Worm (Caenorhabditis elegans) whole organism, L1 larva: Measurements from ENCODE around the gene nspc-5.

ENCODE experiments used
- blmp-1 ChIP-seq: fragments of 150-350 bp; optimal IDR thresholded peaks from 2 replicates; lab custom pipeline; 2014; ENCODE audit warnings: missing biosample characterization, missing genetic modification characterization
- dpl-1 ChIP-seq, 3 experiments: fragments of 150-350 bp in 2 of 3; sonication (generic microtip) in 1 of 3; optimal IDR thresholded peaks; 2 replicates each; lab custom pipeline; 2014 to 2017; ENCODE audit warnings: missing biosample characterization in 3 of 3, missing genetic modification characterization in 3 of 3, missing genetic modification reagents in 3 of 3
- elt-3 ChIP-seq, 6 experiments: fragments of 150-350 bp in 1 of 6; sonication (generic microtip); optimal IDR thresholded peaks; 2 replicates each; lab custom pipeline; 2017 to 2018; ENCODE audit warnings: missing biosample characterization in 6 of 6, missing genetic modification characterization in 6 of 6, inconsistent platforms in 1 of 6
- ets-5 ChIP-seq: fragments of 200-800 bp; sonication (Bioruptor generic); IDR thresholded peaks from 2 replicates; pipeline ENCODE4 v1.3.6; 2022; ENCODE audit warnings: missing genetic modification characterization, missing compliant biosample characterization
- fkh-8 ChIP-seq: sonication (generic microtip); optimal IDR thresholded peaks from 2 replicates; lab custom pipeline; 2016; ENCODE audit warnings: mild to moderate bottlenecking, missing genetic modification characterization, missing compliant biosample characterization
- fos-1 ChIP-seq: fragments of 150-350 bp; optimal IDR thresholded peaks from 2 replicates; lab custom pipeline; 2014; ENCODE audit warnings: missing biosample characterization, missing genetic modification characterization
- lin-39 ChIP-seq: fragments of 150-350 bp; optimal IDR thresholded peaks from 2 replicates; lab custom pipeline; 2014; ENCODE audit warnings: missing biosample characterization, missing genetic modification reagents, missing genetic modification characterization
- mdl-1 ChIP-seq, 2 experiments: fragments of 150-350 bp; optimal IDR thresholded peaks; 2 replicates each; lab custom pipeline; 2014 to 2017; ENCODE audit warnings: missing biosample characterization in 2 of 2, missing genetic modification characterization in 2 of 2, inconsistent platforms in 1 of 2
- nhr-12 ChIP-seq: sonication (generic microtip); optimal IDR thresholded peaks from 2 replicates; lab custom pipeline; 2017; ENCODE audit warnings: missing biosample characterization, missing genetic modification characterization
- nhr-19 ChIP-seq: fragments of 200-800 bp; sonication (Bioruptor generic); conservative IDR thresholded peaks from 2 replicates; pipeline ENCODE4 v1.3.6; 2022; ENCODE audit warnings: missing genetic modification characterization, missing compliant biosample characterization
- skn-1 ChIP-seq: fragments of 150-350 bp; optimal IDR thresholded peaks from 2 replicates; lab custom pipeline; 2014; ENCODE audit warnings: missing biosample characterization, missing genetic modification characterization
- unc-62 ChIP-seq: fragments of 150-350 bp; optimal IDR thresholded peaks from 2 replicates; lab custom pipeline; 2014; ENCODE audit warnings: missing biosample characterization, missing genetic modification reagents, missing genetic modification characterization
- ztf-4 ChIP-seq: fragments of 150-350 bp; optimal IDR thresholded peaks from 2 replicates; lab custom pipeline; 2014; ENCODE audit warnings: missing biosample characterization, missing genetic modification characterization

DNA sequence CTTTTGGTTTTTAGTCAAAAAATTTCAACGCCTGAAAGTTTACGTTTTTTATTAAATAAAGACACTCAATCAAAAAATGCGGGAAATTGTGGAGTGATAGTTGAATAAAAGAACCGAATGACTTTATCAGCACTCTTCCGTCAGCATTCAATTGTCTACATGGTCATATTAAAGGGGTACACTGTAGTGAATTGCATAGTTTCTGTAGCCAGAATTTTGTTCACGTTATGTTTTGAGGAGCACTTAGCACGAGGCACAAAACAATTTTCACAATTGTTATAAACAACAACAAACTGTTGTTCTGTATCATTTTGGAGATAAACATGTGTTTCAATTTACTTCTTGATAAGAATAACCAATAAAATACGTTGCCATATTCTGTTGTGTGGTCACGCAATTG is 10.5 kb downstream of the nspc-5 start, which contains the start of gene D2021.4:
- TF ChIP-seq skn-1 (tag; lab: Kevin White, UChicago) (no peak), dpl-1 (GFP tag; optimal IDR thresholded peaks at IDR 0.05; lab: Kevin White, UChicago) (no peak), fkh-8 (no peak), blmp-1 (no peak), unc-62 (no peak), mdl-1 (tag; optimal IDR thresholded peaks at IDR 0.05; lab: Kevin White, UChicago) (no peak), nhr-12 (no peak), elt-3 (tag; optimal IDR thresholded peaks at IDR 0.05; lab: Kevin White, UChicago) (no peak), fos-1 (tag; lab: Kevin White, UChicago) (no peak), ztf-4 (no peak), lin-39 (no peak), ets-5 (GFP tag; lab: Robert Waterston, UW) (no peak), nhr-19 (GFP tag; lab: Robert Waterston, UW) (no peak)
